Worm (Caenorhabditis elegans): Measurements from ENCODE around the gene srd-33.

DNA sequence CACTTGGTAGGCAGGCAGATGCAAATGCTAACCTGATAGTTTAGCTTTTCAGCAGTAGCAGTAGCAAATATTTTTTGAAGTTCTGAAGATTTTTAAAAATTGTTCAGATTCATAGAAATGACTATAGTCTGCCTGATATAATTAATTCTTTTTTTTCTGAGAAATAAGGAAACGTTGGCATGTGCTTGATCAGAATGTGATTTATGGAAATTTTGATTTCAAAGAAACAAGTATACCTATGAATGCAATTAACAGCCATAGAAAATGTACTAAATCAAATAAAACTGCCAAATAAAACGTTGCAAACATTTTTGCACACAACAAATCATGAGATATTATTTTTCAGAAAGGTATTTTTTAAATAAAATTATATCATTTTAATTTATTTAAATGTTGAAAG, 1.5 kb upstream of the srd-33 start:
- no peak for TF ChIP-seq nhr-12 (tag; optimal IDR thresholded peaks at IDR 0.05)
- no peak for TF ChIP-seq ceh-9 (tag; optimal IDR thresholded peaks at IDR 0.05)
